Worm (Caenorhabditis elegans): ENCODE data around the gene sre-47.
A peak's percentile ranks its signal among the peaks of the same experiment; 100 is the strongest.

The sre-47 gene

DNA sequence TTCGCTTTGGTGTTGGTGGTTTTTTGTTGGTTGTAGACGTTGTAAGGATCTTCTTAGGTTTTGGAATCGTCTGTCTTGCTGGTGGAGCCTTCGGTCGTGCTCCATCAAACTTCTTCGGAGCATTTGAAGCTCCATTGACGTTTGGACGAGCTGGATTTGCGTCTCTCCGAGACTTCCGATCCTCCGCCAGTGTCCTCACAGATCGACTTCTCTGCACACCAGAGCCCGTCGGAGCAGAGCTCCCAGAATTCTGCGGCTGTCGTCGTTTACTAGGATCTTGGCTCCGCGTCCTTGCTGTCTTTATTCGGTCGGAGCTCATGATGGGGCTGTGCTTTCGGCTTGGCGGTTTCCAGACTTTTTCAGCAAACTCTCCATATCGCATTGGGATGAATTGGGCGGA, 22.9 kb downstream of the sre-47 start:
- no peak for TF ChIP-seq peb-1 (tag; optimal IDR thresholded peaks at IDR 0.05)
- no peak for TF ChIP-seq ceh-16 (tag; optimal IDR thresholded peaks at IDR 0.05)
- no peak for TF ChIP-seq nhr-10 (tag; optimal IDR thresholded peaks at IDR 0.05)
- no peak for TF ChIP-seq mbf-1 (tag; optimal IDR thresholded peaks at IDR 0.05)
- no peak for TF ChIP-seq nhr-11 (tag; optimal IDR thresholded peaks at IDR 0.05)
- TF ChIP-seq nhr-25 (tag; optimal IDR thresholded peaks at IDR 0.05), result no peak
- TF ChIP-seq sem-4 (tag; optimal IDR thresholded peaks at IDR 0.05), result no peak
- TF ChIP-seq C34F6.9 (tag; optimal IDR thresholded peaks at IDR 0.05), result no peak
- no peak for TF ChIP-seq snpc-4 (tag; optimal IDR thresholded peaks at IDR 0.05)
- TF ChIP-seq ztf-4 (tag; optimal IDR thresholded peaks at IDR 0.05), result no peak
- no peak for TF ChIP-seq nhr-129 (tag; optimal IDR thresholded peaks at IDR 0.05)
- TF ChIP-seq mab-5 (tag; optimal IDR thresholded peaks at IDR 0.05), result no peak
- no peak for TF ChIP-seq elt-1 (tag; optimal IDR thresholded peaks at IDR 0.05)
- TF ChIP-seq mdl-1 (tag; optimal IDR thresholded peaks at IDR 0.05), result no peak
- TF ChIP-seq nhr-77 (tag; optimal IDR thresholded peaks at IDR 0.05), result no peak
- TF ChIP-seq unc-62 (GFP tag; optimal IDR thresholded peaks at IDR 0.05), result no peak
- no peak for TF ChIP-seq egl-27 (tag; optimal IDR thresholded peaks at IDR 0.05)
- no peak for TF ChIP-seq skn-1 (tag; optimal IDR thresholded peaks at IDR 0.05)

DNA sequence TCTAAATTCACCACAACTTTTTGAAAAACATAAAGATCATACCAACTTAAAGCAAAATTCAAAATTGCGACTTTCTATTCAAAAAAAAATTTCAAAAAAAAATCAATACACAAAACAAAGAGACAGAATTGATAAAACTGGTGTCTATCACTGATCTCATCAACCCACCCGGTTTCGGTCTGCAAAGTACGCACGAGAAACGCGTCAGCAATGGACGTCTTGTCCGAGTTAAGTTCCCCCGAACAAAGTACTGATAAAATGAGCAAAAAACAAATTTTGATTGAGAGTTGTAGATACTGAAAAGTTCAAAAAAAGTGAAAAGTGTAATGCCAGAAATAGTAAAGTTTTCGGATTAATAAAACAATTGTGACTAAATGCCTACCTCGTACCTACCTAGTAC, 26.1 kb downstream of the sre-47 start:
- TF ChIP-seq ceh-82 (tag; optimal IDR thresholded peaks at IDR 0.05) (no peak), lsy-2 (tag; optimal IDR thresholded peaks at IDR 0.05) (peak in 1 of 2 experiments; percentile 11), lin-39 (tag; optimal IDR thresholded peaks at IDR 0.05) (no peak), nhr-6 (tag; optimal IDR thresholded peaks at IDR 0.05) (no peak), sma-9 (GFP tag; optimal IDR thresholded peaks at IDR 0.05) (peak; percentile 10), sma-9 (tag; optimal IDR thresholded peaks at IDR 0.05) (no peak)

DNA sequence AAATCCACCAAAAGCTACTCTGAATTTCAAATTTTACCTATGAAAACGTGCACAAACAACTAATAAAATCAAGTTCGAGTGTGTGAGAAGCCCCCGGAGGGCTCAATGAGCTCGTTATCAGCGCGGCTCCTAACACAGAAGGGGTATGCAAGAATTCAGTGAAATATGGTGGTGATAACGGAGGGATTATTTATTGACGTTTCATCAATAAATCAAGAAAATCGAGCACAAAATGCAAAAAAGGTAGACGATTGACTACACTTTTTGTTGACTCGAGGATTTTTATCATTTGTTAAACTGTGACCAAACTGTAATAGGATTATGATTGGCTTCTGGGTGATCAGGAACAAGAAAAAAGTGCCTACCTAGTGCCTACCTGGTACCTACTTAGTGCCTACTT, 27.0 kb downstream of the sre-47 start, which contains the start of gene zip-3:
Gene zip-3, minus strand, starts transcription at position 21 of the 400 bp plus-strand sequence.
- no peak for TF ChIP-seq lin-39 (tag; optimal IDR thresholded peaks at IDR 0.05)
- TF ChIP-seq gmeb-1 (tag; optimal IDR thresholded peaks at IDR 0.05), result peak; percentile 3
- TF ChIP-seq unc-39 (tag; optimal IDR thresholded peaks at IDR 0.05), result no peak
- no peak for TF ChIP-seq ztf-11 (tag; optimal IDR thresholded peaks at IDR 0.05)
- peak; percentile 64 for TF ChIP-seq sma-9 (GFP tag; optimal IDR thresholded peaks at IDR 0.05)
- no peak for TF ChIP-seq sma-9 (tag; optimal IDR thresholded peaks at IDR 0.05)
- no peak for TF ChIP-seq zag-1 (tag; optimal IDR thresholded peaks at IDR 0.05)
- TF ChIP-seq snpc-4 (tag; optimal IDR thresholded peaks at IDR 0.05), result no peak

DNA sequence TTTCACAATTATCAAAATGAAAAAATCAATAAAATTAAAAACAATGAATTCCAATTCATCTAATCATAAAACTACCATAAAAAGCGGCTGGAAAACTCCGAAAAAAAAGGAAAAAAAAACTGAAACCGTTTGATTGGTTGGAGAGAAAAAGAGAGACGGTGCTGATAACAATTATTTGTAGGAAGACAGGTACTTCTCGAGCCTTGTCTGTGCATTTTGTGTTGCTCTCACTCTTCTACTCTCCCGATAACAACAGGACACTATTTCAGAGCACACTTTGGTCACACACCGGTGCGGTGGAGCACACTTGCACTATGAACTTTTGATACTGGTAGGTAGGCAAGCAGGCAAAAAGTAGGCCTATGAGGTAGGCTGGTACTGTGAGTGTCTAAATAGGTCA, 27.9 kb downstream of the sre-47 start:
- TF ChIP-seq crh-2 (tag; optimal IDR thresholded peaks at IDR 0.05) (peak; percentile 29), sma-9 (GFP tag; optimal IDR thresholded peaks at IDR 0.05) (peak; percentile 20), sma-9 (tag; optimal IDR thresholded peaks at IDR 0.05) (no peak), fos-1 (tag; optimal IDR thresholded peaks at IDR 0.05) (peak; percentile 59), gmeb-1 (tag; optimal IDR thresholded peaks at IDR 0.05) (peak; percentile 38), lsy-2 (tag; optimal IDR thresholded peaks at IDR 0.05) (no peak), nhr-129 (tag; optimal IDR thresholded peaks at IDR 0.05) (peak; percentile 8)

DNA sequence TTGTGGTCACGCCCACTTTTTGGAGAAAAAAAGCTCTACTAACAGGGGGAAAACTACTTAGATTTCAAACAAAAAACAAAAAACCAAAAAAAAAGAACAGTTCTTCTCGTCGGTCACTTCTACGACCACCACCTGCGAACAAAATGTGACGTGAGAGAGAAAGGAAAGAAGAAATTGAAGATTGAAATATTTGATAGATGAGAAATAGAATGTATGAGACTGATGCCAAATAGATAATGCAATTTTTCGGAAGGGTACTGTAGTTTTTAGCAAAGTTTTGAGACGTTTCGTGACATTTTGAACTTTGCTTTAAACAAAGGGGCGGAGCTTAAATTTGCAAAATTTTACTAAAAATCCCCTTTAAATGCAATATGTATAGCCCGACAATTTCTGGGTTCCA, 29.5 kb downstream of the sre-47 start:
- TF ChIP-seq crh-2 (tag; optimal IDR thresholded peaks at IDR 0.05) (no peak), blmp-1 (tag; optimal IDR thresholded peaks at IDR 0.05; ENCODE audit: insufficient read depth) (peak; percentile 1), lsy-2 (tag; optimal IDR thresholded peaks at IDR 0.05) (peak in 1 of 2 experiments; percentile 57), sma-9 (GFP tag; optimal IDR thresholded peaks at IDR 0.05) (peak; percentile 3), sma-9 (tag; optimal IDR thresholded peaks at IDR 0.05) (no peak), fos-1 (tag; optimal IDR thresholded peaks at IDR 0.05) (peak; percentile 55), mdl-1 (tag; optimal IDR thresholded peaks at IDR 0.05) (no peak)

DNA sequence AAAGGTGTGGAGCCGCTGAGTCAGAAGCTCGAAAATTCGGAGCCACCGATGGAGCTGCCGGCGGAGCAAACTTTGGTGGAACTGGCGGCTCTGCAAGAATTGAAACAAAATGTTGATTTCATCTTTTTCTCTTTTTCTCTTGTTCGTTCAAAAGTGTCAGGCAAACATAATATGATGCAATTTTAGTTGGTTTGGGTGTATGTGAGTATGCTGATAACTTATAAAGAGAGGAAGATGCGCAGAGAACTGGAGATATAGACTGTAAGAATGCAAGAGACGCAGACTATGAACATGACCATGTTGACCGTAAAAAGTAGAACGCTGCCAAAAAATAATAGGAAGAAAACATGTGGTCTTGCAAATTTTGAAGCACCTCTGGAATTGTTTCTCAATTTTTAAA, 30.4 kb downstream of the sre-47 start:
- no peak for TF ChIP-seq blmp-1 (tag; optimal IDR thresholded peaks at IDR 0.05; ENCODE audit: insufficient read depth)
- TF ChIP-seq nhr-129 (tag; optimal IDR thresholded peaks at IDR 0.05), result peak; percentile 100
- no peak for TF ChIP-seq sem-4 (tag; optimal IDR thresholded peaks at IDR 0.05)
- TF ChIP-seq dmd-4 (tag; optimal IDR thresholded peaks at IDR 0.05), result no peak
- TF ChIP-seq ztf-1 (GFP tag; conservative IDR thresholded peaks at IDR 0.05), result no peak
- TF ChIP-seq gmeb-1 (tag; optimal IDR thresholded peaks at IDR 0.05), result peak; percentile 48
- TF ChIP-seq ZK546.5 (tag; optimal IDR thresholded peaks at IDR 0.05), result no peak
- no peak for TF ChIP-seq lin-13 (GFP tag; optimal IDR thresholded peaks at IDR 0.05)
- no peak for TF ChIP-seq snpc-4 (tag; optimal IDR thresholded peaks at IDR 0.05)
- no peak for TF ChIP-seq nhr-237 (tag; optimal IDR thresholded peaks at IDR 0.05)
- TF ChIP-seq nhr-21 (tag; optimal IDR thresholded peaks at IDR 0.05), result no peak
- TF ChIP-seq lin-39 (tag; optimal IDR thresholded peaks at IDR 0.05), result no peak
- TF ChIP-seq skn-1 (tag; optimal IDR thresholded peaks at IDR 0.05), result no peak
- TF ChIP-seq fos-1 (tag; optimal IDR thresholded peaks at IDR 0.05), result peak; percentile 78
- TF ChIP-seq nhr-23 (tag; optimal IDR thresholded peaks at IDR 0.05), result no peak
- no peak for TF ChIP-seq elt-3 (tag; optimal IDR thresholded peaks at IDR 0.05)
- TF ChIP-seq peb-1 (tag; optimal IDR thresholded peaks at IDR 0.05), result no peak
- no peak for TF ChIP-seq zag-1 (tag; optimal IDR thresholded peaks at IDR 0.05)
- no peak for TF ChIP-seq nhr-6 (tag; optimal IDR thresholded peaks at IDR 0.05)
- TF ChIP-seq nhr-11 (tag; optimal IDR thresholded peaks at IDR 0.05), result no peak
- TF ChIP-seq sma-3 (GFP tag; optimal IDR thresholded peaks at IDR 0.05), result peak; percentile 62
- TF ChIP-seq nhr-77 (tag; optimal IDR thresholded peaks at IDR 0.05), result no peak
- no peak for TF ChIP-seq R02D3.7 (tag; optimal IDR thresholded peaks at IDR 0.05)
- no peak for TF ChIP-seq egl-27 (tag; optimal IDR thresholded peaks at IDR 0.05)
- TF ChIP-seq elt-1 (tag; optimal IDR thresholded peaks at IDR 0.05), result no peak
- TF ChIP-seq mdl-1 (tag; optimal IDR thresholded peaks at IDR 0.05), result no peak
- TF ChIP-seq Y55F3AM.14 (GFP tag; optimal IDR thresholded peaks at IDR 0.05), result no peak

Measured in whole organism, L2 larva.